Worm (Caenorhabditis elegans) whole organism, early embryonic: ENCODE results near the gene R02F2.7.

Experiments
- B0310.2 ChIP-seq: sonication (generic microtip); optimal IDR thresholded peaks from 2 replicates; lab custom pipeline; 2016; ENCODE audit warnings: mild to moderate bottlenecking, missing genetic modification characterization, missing compliant biosample characterization
- F13C5.2 ChIP-seq: sonication (generic microtip); optimal IDR thresholded peaks from 2 replicates; lab custom pipeline; 2017; ENCODE audit warnings: mild to moderate bottlenecking, missing genetic modification characterization, inconsistent platforms, missing compliant biosample characterization
- ama-1 ChIP-seq: fragments of 150-350 bp; optimal IDR thresholded peaks from 2 replicates; lab custom pipeline; 2014
- ceh-13 ChIP-seq: fragments of 200-800 bp; sonication (Bioruptor generic); optimal IDR thresholded peaks from 2 replicates; lab custom pipeline; 2018; ENCODE audit warnings: mild to moderate bottlenecking, missing genetic modification characterization, missing compliant biosample characterization
- ceh-36 ChIP-seq: sonication (generic microtip); optimal IDR thresholded peaks from 2 replicates; lab custom pipeline; 2016; ENCODE audit warnings: missing genetic modification characterization, inconsistent platforms, missing compliant biosample characterization
- ets-7 ChIP-seq: sonication (generic microtip); optimal IDR thresholded peaks from 2 replicates; lab custom pipeline; 2016; ENCODE audit warnings: missing genotype, missing genetic modification characterization, missing compliant biosample characterization
- flt-1 ChIP-seq: fragments of 200-800 bp; sonication (Bioruptor generic); IDR thresholded peaks from 2 replicates; pipeline ENCODE4 v1.3.6; 2022; ENCODE audit warnings: missing genetic modification characterization, missing compliant biosample characterization
- hmbx-1 ChIP-seq: sonication (generic microtip); optimal IDR thresholded peaks from 2 replicates; lab custom pipeline; 2016; ENCODE audit warnings: mild to moderate bottlenecking, missing genetic modification characterization, missing compliant biosample characterization
- hnd-1 ChIP-seq: sonication (generic microtip); optimal IDR thresholded peaks from 2 replicates; lab custom pipeline; 2016; ENCODE audit warnings: missing genetic modification characterization, missing compliant biosample characterization
- scrt-1 ChIP-seq: fragments of 200-800 bp; sonication (Bioruptor generic); IDR thresholded peaks from 2 replicates; pipeline ENCODE4 v1.3.6; 2022; ENCODE audit warnings: missing genetic modification characterization, missing compliant biosample characterization
- sea-1 ChIP-seq: fragments of 200-800 bp; sonication (Bioruptor generic); conservative IDR thresholded peaks from 2 replicates; pipeline ENCODE4 v1.3.6; 2022; ENCODE audit warnings: missing genetic modification characterization, missing compliant biosample characterization
- tbx-11 ChIP-seq: fragments of 200-800 bp; sonication (Bioruptor generic); IDR thresholded peaks from 2 replicates; pipeline ENCODE4 v1.3.6; 2022; ENCODE audit warnings: missing genetic modification characterization, missing compliant biosample characterization
- tbx-37 ChIP-seq: fragments of 200-800 bp; sonication (Bioruptor generic); conservative IDR thresholded peaks from 2 replicates; pipeline ENCODE4 v1.3.6; 2022; ENCODE audit warnings: missing genetic modification reagents, missing genetic modification characterization, missing compliant biosample characterization
- tra-4 ChIP-seq: sonication (generic microtip); optimal IDR thresholded peaks from 2 replicates; lab custom pipeline; 2017; ENCODE audit warnings: missing genetic modification characterization, missing compliant biosample characterization

ce11 chrIII:5505474-5506022 is 22.0 kb upstream of the R02F2.7 start:
- TF ChIP-seq tbx-11 (GFP tag; lab: Robert Waterston, UW), result no peak
- no peak for TF ChIP-seq ama-1 (lab: Kevin White, UChicago)
- no peak for TF ChIP-seq tra-4 (tag; lab: Kevin White, UChicago)
- TF ChIP-seq ceh-13 (GFP tag; lab: Kevin White, UChicago), result no peak
- TF ChIP-seq tbx-37 (GFP tag; lab: Robert Waterston, UW), result no peak
- no peak for TF ChIP-seq B0310.2 (tag; lab: Kevin White, UChicago)
- TF ChIP-seq scrt-1 (GFP tag; lab: Robert Waterston, UW), result no peak
- TF ChIP-seq ceh-36, result no peak
- TF ChIP-seq F13C5.2, result no peak
- TF ChIP-seq sea-1, result no peak
- TF ChIP-seq ets-7 (tag; lab: Kevin White, UChicago), result no peak
- no peak for TF ChIP-seq hmbx-1 (tag; lab: Kevin White, UChicago)
- no peak for TF ChIP-seq hnd-1 (tag; lab: Kevin White, UChicago)
- TF ChIP-seq flt-1 (GFP tag; lab: Robert Waterston, UW), result no peak
